Worm (Caenorhabditis elegans): ENCODE results near the gene txdc-12.1.
A peak's percentile ranks its signal among the peaks of the same experiment; 100 is the strongest.

The txdc-12.1 gene

ce11 chrII:12278602-12279001, 38.4 kb downstream of the txdc-12.1 start:
- TF ChIP-seq T23F11.4 (GFP tag; optimal IDR thresholded peaks at IDR 0.05) (no peak), eyg-1 (tag; optimal IDR thresholded peaks at IDR 0.05) (no peak), ceh-22 (tag; optimal IDR thresholded peaks at IDR 0.05) (no peak), tbx-7 (tag; optimal IDR thresholded peaks at IDR 0.05) (no peak), madf-2 (tag; optimal IDR thresholded peaks at IDR 0.05) (no peak), hlh-15 (tag; optimal IDR thresholded peaks at IDR 0.05) (no peak)

DNA sequence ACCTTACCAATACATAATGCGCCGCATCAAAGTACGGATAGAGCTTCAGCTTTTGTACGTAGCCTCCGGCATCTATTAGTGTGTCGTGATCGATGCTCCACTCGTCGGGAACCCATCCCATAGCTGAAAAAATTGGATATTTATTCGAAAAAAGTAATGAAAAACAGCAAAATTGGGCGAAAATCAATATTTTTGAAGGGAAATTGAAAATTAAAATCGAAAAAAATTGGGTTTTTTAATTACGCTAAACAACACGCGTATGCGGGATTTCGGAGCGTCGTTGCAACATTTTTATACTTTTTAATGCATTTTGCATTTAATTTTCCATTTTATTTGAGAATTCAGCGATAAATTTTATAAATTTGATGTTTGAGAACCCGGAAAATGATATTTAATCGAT, 39.1 kb downstream of the txdc-12.1 start, which contains the start of the genes tric-1B.2 and Y57A10A.29:
tric-1B.2 (minus strand) TSS at position 129 of the 400 bp plus-strand sequence.
Y57A10A.29 (plus strand) TSS at position 303 of the 400 bp plus-strand sequence.
- no peak for TF ChIP-seq Y22D7AL.16 (tag; optimal IDR thresholded peaks at IDR 0.05)
- no peak for TF ChIP-seq sox-2 (GFP tag; IDR thresholded peaks at IDR 0.05)
- TF ChIP-seq elt-4 (tag; optimal IDR thresholded peaks at IDR 0.05): no peak
- TF ChIP-seq madf-2 (tag; optimal IDR thresholded peaks at IDR 0.05): no peak
- TF ChIP-seq unc-42 (tag; optimal IDR thresholded peaks at IDR 0.05): peak; percentile 61
- no peak for TF ChIP-seq lim-6 (tag; optimal IDR thresholded peaks at IDR 0.05)

ce11 chrII:12280360-12280759, 40.2 kb downstream of the txdc-12.1 start, which contains the start of gene ife-5:
TSS of gene ife-5 (plus strand) at chrII:12280660.
- TF ChIP-seq pha-4 (tag; optimal IDR thresholded peaks at IDR 0.05) (no peak), syd-9 (tag; optimal IDR thresholded peaks at IDR 0.05) (no peak), pha-2 (tag; optimal IDR thresholded peaks at IDR 0.05) (no peak), tbx-7 (tag; optimal IDR thresholded peaks at IDR 0.05) (no peak), fkh-10 (GFP tag; optimal IDR thresholded peaks at IDR 0.05) (no peak), ref-2 (tag; optimal IDR thresholded peaks at IDR 0.05) (no peak), ceh-31 (tag; optimal IDR thresholded peaks at IDR 0.05) (no peak), C08G9.2 (tag; optimal IDR thresholded peaks at IDR 0.05) (no peak), pat-9 (tag; optimal IDR thresholded peaks at IDR 0.05) (no peak), nhr-232 (tag; optimal IDR thresholded peaks at IDR 0.05) (no peak), unc-55 (GFP tag; optimal IDR thresholded peaks at IDR 0.05) (no peak), F13H6.1 (tag; optimal IDR thresholded peaks at IDR 0.05) (no peak), pros-1 (tag; optimal IDR thresholded peaks at IDR 0.05) (no peak), sdc-2 (tag; optimal IDR thresholded peaks at IDR 0.05) (no peak), hlh-13 (GFP tag; optimal IDR thresholded peaks at IDR 0.05) (no peak), ceh-48 (tag; optimal IDR thresholded peaks at IDR 0.05) (no peak), ahr-1 (tag; optimal IDR thresholded peaks at IDR 0.05) (no peak)

DNA sequence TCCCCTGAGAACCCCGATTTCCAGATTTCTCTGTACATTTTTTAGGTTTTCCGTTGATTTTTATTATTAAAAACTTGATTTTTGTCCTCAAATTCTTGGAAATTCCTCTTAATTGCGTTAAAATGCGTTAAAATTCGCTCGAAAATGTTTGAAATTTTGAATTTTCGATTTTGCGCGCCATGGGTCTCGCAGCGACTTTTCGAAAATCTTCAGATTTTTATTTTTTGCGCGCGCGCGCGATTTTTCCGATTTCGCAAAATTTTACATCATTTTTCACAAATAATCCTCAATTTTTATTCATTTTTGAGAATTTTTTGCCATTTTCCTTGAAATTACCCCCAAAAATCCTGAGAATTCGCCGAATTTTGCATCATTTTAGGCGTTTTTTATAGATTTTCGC, 43.9 kb downstream of the txdc-12.1 start:
- TF ChIP-seq ceh-14 (tag; optimal IDR thresholded peaks at IDR 0.05) (no peak), hlh-13 (GFP tag; optimal IDR thresholded peaks at IDR 0.05) (no peak), mec-3 (tag; optimal IDR thresholded peaks at IDR 0.05; ENCODE audit: borderline replicate concordance) (no peak), K09A11.1 (tag; optimal IDR thresholded peaks at IDR 0.05; ENCODE audit: insufficient read depth) (no peak)

DNA sequence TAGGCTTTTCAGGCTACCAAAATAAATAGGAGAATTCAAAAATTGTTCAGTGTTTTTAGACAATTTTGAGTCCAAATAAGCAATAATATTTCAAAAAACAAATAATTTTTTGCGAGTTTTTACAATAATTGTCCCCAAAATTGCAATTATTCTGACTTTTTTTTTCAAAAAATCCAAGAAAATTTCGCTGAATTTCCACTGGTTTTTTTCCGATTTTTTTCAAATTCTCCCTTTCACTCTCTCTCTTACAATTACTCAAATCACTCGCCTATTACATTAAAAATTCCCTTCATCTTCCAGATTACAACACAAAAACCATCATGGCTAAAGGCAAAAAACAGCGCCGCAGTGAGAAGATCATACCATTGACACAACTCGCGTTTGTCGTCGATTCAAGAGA, 48.9 kb downstream of the txdc-12.1 start, which contains the start of gene Y57A10A.31:
Y57A10A.31 (plus strand) TSS at position 301 of the 400 bp plus-strand sequence.
- TF ChIP-seq tbx-2 (tag; optimal IDR thresholded peaks at IDR 0.05): no peak
- no peak for TF ChIP-seq rnt-1 (tag; optimal IDR thresholded peaks at IDR 0.05)
- TF ChIP-seq unc-55 (GFP tag; optimal IDR thresholded peaks at IDR 0.05): no peak
- TF ChIP-seq ceh-45 (GFP tag; IDR thresholded peaks at IDR 0.05): no peak
- no peak for TF ChIP-seq K09A11.1 (tag; optimal IDR thresholded peaks at IDR 0.05; ENCODE audit: insufficient read depth)
- no peak for TF ChIP-seq C38D4.7 (GFP tag; optimal IDR thresholded peaks at IDR 0.05)
- no peak for TF ChIP-seq ceh-19 (GFP tag; optimal IDR thresholded peaks at IDR 0.05)
- no peak for TF ChIP-seq pha-2 (tag; optimal IDR thresholded peaks at IDR 0.05)

Data from whole organism, late embryonic.